Fruit fly (Drosophila melanogaster) whole organism: ENCODE measurements around the gene ND-B16.6.

Source experiments
- CG8478 ChIP-seq: fragments of >200 bp; optimal IDR thresholded peaks from 2 replicates; lab custom pipeline; 2018; ENCODE audit warnings: inconsistent platforms
- Dll ChIP-seq: fragments of >200 bp; optimal IDR thresholded peaks from 2 replicates; lab custom pipeline; 2017
- EcR ChIP-seq, 2 experiments: fragments of >200 bp; optimal IDR thresholded peaks; 2 replicates each; lab custom pipeline; 2017; ENCODE audit warnings: missing biosample characterization in 2 of 2, missing genetic modification characterization in 2 of 2, missing genetic modification reagents in 2 of 2
- pan ChIP-seq: fragments of >200 bp; optimal IDR thresholded peaks from 2 replicates; lab custom pipeline; 2017
- psq ChIP-seq: fragments of >200 bp; optimal IDR thresholded peaks from 2 replicates; lab custom pipeline; 2017
- usp ChIP-seq: fragments of >200 bp; optimal IDR thresholded peaks from 2 replicates; lab custom pipeline; 2017; ENCODE audit warnings: missing biosample characterization, missing genetic modification characterization, mixed read lengths

DNA sequence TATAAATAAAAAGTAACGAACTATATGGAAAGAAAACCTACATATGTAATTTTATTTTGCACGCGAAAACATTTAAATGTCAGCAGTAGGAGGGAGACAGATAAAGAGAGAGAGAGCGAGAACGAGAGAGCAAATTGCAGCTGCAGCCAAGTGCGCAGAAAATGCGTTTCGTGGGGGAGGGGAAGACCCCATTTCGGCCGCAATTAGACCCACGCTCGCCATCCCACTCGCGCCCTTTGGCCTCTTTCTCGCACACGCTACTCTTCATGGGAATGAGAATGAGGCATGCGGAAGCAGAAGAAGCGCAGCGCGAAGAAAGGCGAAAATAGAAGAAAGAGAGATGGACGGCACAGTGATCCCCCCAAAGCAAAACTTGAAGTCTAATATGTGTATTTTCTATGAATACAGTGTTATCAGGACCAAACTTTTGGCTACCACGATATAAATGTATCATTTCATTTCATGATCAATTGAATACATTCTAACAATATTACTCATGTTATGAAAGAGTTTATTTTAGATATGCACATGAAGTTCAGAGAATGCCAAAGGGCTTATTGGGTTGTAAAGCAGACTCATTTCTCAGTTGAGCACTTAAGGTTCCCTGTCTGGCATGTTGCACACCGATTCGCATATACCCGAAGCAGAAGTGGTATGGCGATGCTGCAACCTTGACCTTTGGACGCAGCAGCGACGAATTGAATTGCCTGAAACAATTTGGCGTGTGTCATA, 17.0 kb downstream of the ND-B16.6 start:
- TF ChIP-seq psq (lab: Kevin White, UChicago) (no peak), pan (no peak), Dll (lab: Kevin White, UChicago) (no peak), usp (GFP tag; lab: Kevin White, UChicago) (no peak), EcR (GFP tag; optimal IDR thresholded peaks at IDR 0.05; lab: Kevin White, UChicago) (no peak), CG8478 (lab: Kevin White, UChicago) (no peak)
